Worm (Caenorhabditis elegans) whole organism, L3 larva: ENCODE data around the gene F09G8.5.

Experiments used
- R02D3.7 ChIP-seq: fragments of 150-350 bp; optimal IDR thresholded peaks from 2 replicates; lab custom pipeline; 2014; ENCODE audit warnings: missing biosample characterization, missing genetic modification characterization
- ZK546.5 ChIP-seq: sonication (generic microtip); optimal IDR thresholded peaks from 2 replicates; lab custom pipeline; 2017; ENCODE audit warnings: missing biosample characterization, missing genetic modification characterization
- ama-1 ChIP-seq: fragments of 150-350 bp; optimal IDR thresholded peaks from 2 replicates; lab custom pipeline; 2018
- ceh-9 ChIP-seq: sonication (generic microtip); optimal IDR thresholded peaks from 2 replicates; lab custom pipeline; 2018; ENCODE audit warnings: missing biosample characterization, missing genetic modification characterization
- egl-27 ChIP-seq: sonication (generic microtip); optimal IDR thresholded peaks from 4 replicates; lab custom pipeline; 2017; ENCODE audit warnings: missing biosample characterization, missing genetic modification reagents, missing genetic modification characterization
- egl-5 ChIP-seq: fragments of 150-350 bp; optimal IDR thresholded peaks from 2 replicates; lab custom pipeline; 2017; ENCODE audit warnings: missing biosample characterization, missing genetic modification reagents, missing genetic modification characterization, inconsistent platforms
- elt-1 ChIP-seq: fragments of 150-350 bp; optimal IDR thresholded peaks from 2 replicates; lab custom pipeline; 2014; ENCODE audit warnings: missing biosample characterization, missing genetic modification characterization
- elt-3 ChIP-seq, 3 experiments: fragments of 150-350 bp in 1 of 3; sonication (generic microtip) in 2 of 3; optimal IDR thresholded peaks; 2 replicates in 2 of 3; 4 replicates in 1 of 3; lab custom pipeline; 2014 to 2017; ENCODE audit warnings: missing biosample characterization in 3 of 3, missing genetic modification characterization in 3 of 3
- fkh-10 ChIP-seq: sonication (generic microtip); optimal IDR thresholded peaks from 2 replicates; lab custom pipeline; 2017; ENCODE audit warnings: missing biosample characterization, missing genetic modification reagents, missing genetic modification characterization
- fkh-2 ChIP-seq: fragments of 150-350 bp; optimal IDR thresholded peaks from 2 replicates; lab custom pipeline; 2014; ENCODE audit warnings: missing biosample characterization, missing genetic modification reagents, missing genetic modification characterization
- fos-1 ChIP-seq: fragments of 150-350 bp; optimal IDR thresholded peaks from 2 replicates; lab custom pipeline; 2014; ENCODE audit warnings: missing biosample characterization, missing genetic modification characterization
- hmg-11 ChIP-seq: sonication (generic microtip); optimal IDR thresholded peaks from 2 replicates; lab custom pipeline; 2016; ENCODE audit warnings: missing genetic modification characterization, missing compliant biosample characterization
- lin-15B ChIP-seq: fragments of 150-350 bp; optimal IDR thresholded peaks from 2 replicates; lab custom pipeline; 2014; ENCODE audit warnings: missing biosample characterization, missing genetic modification characterization
- lin-39 ChIP-seq: fragments of 150-350 bp; optimal IDR thresholded peaks from 2 replicates; lab custom pipeline; 2018; ENCODE audit warnings: missing biosample characterization, missing genetic modification reagents, missing genetic modification characterization
- lsy-12 ChIP-seq: sonication (generic microtip); optimal IDR thresholded peaks from 2 replicates; lab custom pipeline; 2016; ENCODE audit warnings: mild to moderate bottlenecking, missing genetic modification characterization, missing compliant biosample characterization
- nfya-1 ChIP-seq: sonication (generic microtip); optimal IDR thresholded peaks from 2 replicates; lab custom pipeline; 2017; ENCODE audit warnings: missing genetic modification characterization, mild to moderate bottlenecking, missing compliant biosample characterization, antibody characterized with exemption, moderate library complexity; ENCODE audit not compliant: insufficient read depth
- nhr-12 ChIP-seq: fragments of 150-350 bp; optimal IDR thresholded peaks from 2 replicates; lab custom pipeline; 2014; ENCODE audit warnings: missing biosample characterization, missing genetic modification characterization
- nhr-23 ChIP-seq: fragments of 150-350 bp; optimal IDR thresholded peaks from 2 replicates; lab custom pipeline; 2014; ENCODE audit warnings: missing biosample characterization, missing genetic modification reagents, missing genetic modification characterization
- nhr-237 ChIP-seq: fragments of 150-350 bp; optimal IDR thresholded peaks from 2 replicates; lab custom pipeline; 2014; ENCODE audit warnings: missing biosample characterization, missing genetic modification characterization
- nhr-28 ChIP-seq: fragments of 150-350 bp; optimal IDR thresholded peaks from 2 replicates; lab custom pipeline; 2014; ENCODE audit warnings: missing biosample characterization, missing genetic modification characterization
- nhr-43 ChIP-seq: sonication (generic microtip); optimal IDR thresholded peaks from 2 replicates; lab custom pipeline; 2016; ENCODE audit warnings: mild to moderate bottlenecking, missing genetic modification characterization, missing compliant biosample characterization; ENCODE audit not compliant: poor library complexity, severe bottlenecking
- nhr-77 ChIP-seq: fragments of 150-350 bp; optimal IDR thresholded peaks from 2 replicates; lab custom pipeline; 2014; ENCODE audit warnings: missing biosample characterization, missing genetic modification characterization
- pha-4 ChIP-seq: fragments of 150-350 bp; optimal IDR thresholded peaks from 2 replicates; lab custom pipeline; 2014; ENCODE audit warnings: missing biosample characterization, missing genetic modification reagents, missing genetic modification characterization
- pqm-1 ChIP-seq: fragments of 150-350 bp; optimal IDR thresholded peaks from 2 replicates; lab custom pipeline; 2017; ENCODE audit warnings: missing biosample characterization, missing genetic modification characterization, inconsistent platforms
- skn-1 ChIP-seq: fragments of 150-350 bp; optimal IDR thresholded peaks from 2 replicates; lab custom pipeline; 2014; ENCODE audit warnings: missing biosample characterization, missing genetic modification characterization
- unc-39 ChIP-seq: sonication (generic microtip); optimal IDR thresholded peaks from 4 replicates; lab custom pipeline; 2017; ENCODE audit warnings: missing biosample characterization, missing genetic modification characterization
- unc-62 ChIP-seq: fragments of 150-350 bp; sonication (generic microtip); optimal IDR thresholded peaks from 4 replicates; lab custom pipeline; 2014; ENCODE audit warnings: missing biosample characterization, missing genetic modification reagents, missing genetic modification characterization
- zag-1 ChIP-seq: fragments of 150-350 bp; optimal IDR thresholded peaks from 2 replicates; lab custom pipeline; 2014; ENCODE audit warnings: missing biosample characterization, missing genetic modification characterization
- ztf-4 ChIP-seq: fragments of 150-350 bp; optimal IDR thresholded peaks from 2 replicates; lab custom pipeline; 2014; ENCODE audit warnings: missing biosample characterization, missing genetic modification characterization

Gene F09G8.5

DNA sequence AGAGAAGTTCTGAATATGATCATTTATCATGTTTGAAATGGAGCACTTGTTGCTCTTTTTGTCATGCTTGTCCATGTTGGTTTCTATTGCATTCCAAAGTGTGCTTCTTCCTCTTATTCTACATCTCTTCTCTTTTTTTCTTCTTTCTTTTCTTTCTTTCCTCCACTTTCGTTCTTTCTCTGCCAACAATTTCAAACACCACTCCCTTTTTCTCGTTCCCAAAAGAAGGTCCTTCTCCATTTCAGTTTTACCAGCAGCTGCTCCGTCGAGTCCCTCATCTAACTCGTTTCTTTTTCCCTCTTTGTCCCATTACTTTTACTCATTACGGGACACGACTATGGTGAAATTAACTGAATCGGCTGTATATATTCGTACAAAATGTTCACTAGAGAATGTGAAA is at the start of gene F09G8.5:
F09G8.5 (plus strand) TSS at position 38 of the 400 bp plus-strand sequence.
- TF ChIP-seq fos-1 (tag; lab: Kevin White, UChicago), result no peak
- TF ChIP-seq lin-39 (tag; lab: Kevin White, UChicago), result peak; percentile 53

DNA sequence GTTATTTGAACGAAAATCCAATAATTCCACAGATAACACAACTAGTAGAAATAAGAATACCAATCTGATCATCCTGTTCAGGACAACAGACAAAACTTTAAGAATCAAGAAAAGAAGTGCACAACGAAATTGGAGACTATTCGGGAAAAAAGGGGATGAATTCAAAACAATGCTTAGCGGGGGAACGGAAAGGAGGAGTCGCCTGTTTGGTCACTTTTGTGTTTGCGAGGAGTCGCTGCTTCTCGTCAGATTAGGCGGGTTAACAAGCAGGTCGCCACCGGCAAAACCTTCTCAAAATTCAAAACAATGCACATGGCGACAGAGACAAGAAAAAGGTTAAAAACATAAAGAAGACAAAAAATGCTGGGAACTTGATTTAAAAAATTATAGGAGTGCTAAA is 45.0 kb upstream of the F09G8.5 start, which contains the start of gene C30A5.10:
C30A5.10 (minus strand) TSS at position 101 of the 400 bp plus-strand sequence.
- TF ChIP-seq elt-1, result no peak
- TF ChIP-seq skn-1, result no peak
- TF ChIP-seq ztf-4 (tag; lab: Kevin White, UChicago), result no peak
- TF ChIP-seq unc-62, result no peak
- no peak for TF ChIP-seq nhr-77
- TF ChIP-seq nhr-28 (tag; lab: Kevin White, UChicago), result no peak
- no peak for TF ChIP-seq lsy-12
- TF ChIP-seq egl-5 (tag; lab: Kevin White, UChicago), result no peak

DNA sequence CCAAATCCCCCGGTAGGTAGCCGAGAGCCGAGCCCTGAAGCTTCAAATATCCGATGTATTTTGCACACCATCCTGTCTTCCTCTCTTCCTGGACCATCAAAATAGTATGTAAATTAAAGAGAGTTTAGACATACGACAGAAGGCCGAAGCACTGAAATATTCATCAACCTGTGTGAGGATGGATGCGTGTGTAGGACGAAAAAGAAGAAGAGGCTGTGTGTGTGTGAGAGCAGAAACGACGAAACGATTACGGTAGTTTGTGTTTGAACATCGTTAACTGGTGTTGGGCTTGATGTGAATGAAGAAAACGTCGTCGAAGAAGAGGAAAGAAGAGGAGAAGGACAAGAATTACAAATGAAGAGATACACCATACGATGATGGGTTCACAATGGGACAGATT is 43.2 kb upstream of the F09G8.5 start:
- TF ChIP-seq nfya-1 (tag; lab: Kevin White, UChicago), result peak; percentile 21
- TF ChIP-seq zag-1 (tag; lab: Kevin White, UChicago), result no peak

DNA sequence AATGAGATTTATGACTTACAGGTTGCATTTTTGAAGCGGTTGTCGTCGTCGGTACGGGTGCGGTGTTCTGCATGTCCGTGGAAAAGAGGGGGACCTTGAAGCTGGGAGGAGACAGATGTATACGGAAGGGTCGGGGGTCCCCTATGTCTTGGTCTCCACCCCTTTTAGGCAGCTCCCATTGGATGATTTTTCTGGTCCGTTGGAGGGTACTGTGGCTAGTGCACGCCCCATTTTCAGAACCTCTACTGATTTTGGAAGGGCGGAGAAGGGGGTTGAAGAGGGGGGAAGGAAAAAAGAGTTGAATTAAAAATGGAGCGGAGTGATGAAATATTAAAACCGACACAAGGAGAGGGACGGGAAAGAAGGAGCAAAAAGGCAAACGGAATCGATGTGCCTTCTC is 38.6 kb upstream of the F09G8.5 start, which contains the start of gene unc-86:
unc-86 (minus strand) TSS at position 113 of the 400 bp plus-strand sequence.
- TF ChIP-seq nfya-1 (tag; lab: Kevin White, UChicago), result peak; percentile 67
- no peak for TF ChIP-seq R02D3.7

DNA sequence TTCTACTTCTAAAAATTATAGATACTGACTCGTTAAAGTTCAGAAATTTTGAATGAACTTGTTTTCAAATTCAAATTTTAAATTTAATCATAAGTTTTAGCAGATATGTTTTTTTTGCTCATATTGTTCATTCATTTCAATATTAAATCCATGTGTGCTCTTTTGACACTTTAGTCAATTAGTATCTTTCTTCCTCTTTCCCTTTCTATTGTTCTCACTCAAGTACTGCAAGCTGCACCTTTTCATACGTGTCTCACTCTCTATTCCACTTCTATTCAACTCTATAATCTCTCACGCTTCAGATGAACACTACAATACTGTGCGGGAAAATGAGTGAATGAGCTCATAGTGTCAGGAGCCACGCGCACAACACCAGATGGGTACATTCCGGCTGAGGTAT is 36.9 kb upstream of the F09G8.5 start, which contains the start of gene C30A5.16:
C30A5.16 (plus strand) TSS at position 301 of the 400 bp plus-strand sequence.
- no peak for TF ChIP-seq nfya-1 (tag; lab: Kevin White, UChicago)
- no peak for TF ChIP-seq skn-1
- no peak for TF ChIP-seq egl-27 (tag; lab: Kevin White, UChicago)
- no peak for TF ChIP-seq unc-39 (tag; lab: Kevin White, UChicago)
- TF ChIP-seq elt-3 (tag; optimal IDR thresholded peaks at IDR 0.05; lab: Kevin White, UChicago), result no peak
- no peak for TF ChIP-seq nhr-23 (tag; lab: Kevin White, UChicago)
- TF ChIP-seq R02D3.7, result no peak

DNA sequence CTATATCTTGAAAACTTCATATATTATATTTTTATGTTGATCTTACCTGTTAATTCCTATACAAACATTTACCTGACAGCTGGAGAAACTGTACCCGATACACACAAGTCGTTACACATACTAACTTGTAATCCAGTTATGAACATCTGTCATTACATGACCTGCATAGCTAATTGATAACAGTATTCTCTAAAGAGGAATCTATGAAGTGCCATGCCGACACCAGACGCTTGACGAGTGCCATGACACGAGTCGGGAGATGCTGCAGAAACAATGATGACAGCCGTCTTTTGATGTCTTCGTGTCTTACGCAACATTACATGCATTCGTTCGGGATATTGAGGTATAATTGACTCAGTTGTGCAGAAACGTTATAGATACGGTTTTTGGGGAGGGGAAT is 34.7 kb upstream of the F09G8.5 start:
- TF ChIP-seq nfya-1 (tag; lab: Kevin White, UChicago) (no peak), ztf-4 (tag; lab: Kevin White, UChicago) (no peak), fkh-10 (GFP tag; lab: Kevin White, UChicago) (no peak), hmg-11 (no peak), elt-1 (no peak), ama-1 (lab: Kevin White, UChicago) (no peak), unc-62 (no peak), ZK546.5 (tag; lab: Kevin White, UChicago) (no peak), nhr-237 (tag; lab: Kevin White, UChicago) (no peak), lsy-12 (no peak), nhr-12 (tag; lab: Kevin White, UChicago) (no peak), nhr-23 (tag; lab: Kevin White, UChicago) (no peak), pqm-1 (tag; lab: Kevin White, UChicago) (no peak), R02D3.7 (no peak), fkh-2 (no peak)

DNA sequence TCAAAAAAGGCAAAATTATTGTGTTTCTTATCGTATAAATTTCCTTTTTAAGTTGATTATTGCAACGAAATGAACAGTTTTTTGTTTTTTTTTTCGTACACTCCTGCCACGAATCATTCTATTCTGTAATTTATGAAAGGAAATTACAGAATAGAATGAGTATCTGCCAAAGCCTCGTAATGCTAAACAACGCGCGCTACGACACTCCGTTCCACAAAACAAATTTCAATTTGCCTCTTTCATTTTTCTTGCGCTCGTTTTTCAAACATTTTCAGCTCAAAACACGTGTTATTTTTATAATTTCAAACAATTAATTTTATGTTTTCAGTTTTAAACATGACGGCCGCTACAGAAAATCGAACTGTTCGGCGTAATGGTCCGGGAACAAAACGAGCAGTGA is 30.0 kb upstream of the F09G8.5 start, which contains the start of gene mob-4:
mob-4 (plus strand) TSS at position 329 of the 400 bp plus-strand sequence.
- TF ChIP-seq elt-3 (tag; optimal IDR thresholded peaks at IDR 0.05; lab: Kevin White, UChicago) (no peak), lin-15B (tag; lab: Kevin White, UChicago) (peak; percentile 57), hmg-11 (peak; percentile 41), nfya-1 (tag; lab: Kevin White, UChicago) (peak; percentile 11), nhr-28 (tag; lab: Kevin White, UChicago) (no peak), nhr-43 (no peak), egl-5 (tag; lab: Kevin White, UChicago) (peak; percentile 1), pha-4 (tag; lab: Kevin White, UChicago) (peak; percentile 22), ceh-9 (no peak)
